Worm (Caenorhabditis elegans): ENCODE results near the gene lgc-21.

lgc-21 gene

DNA sequence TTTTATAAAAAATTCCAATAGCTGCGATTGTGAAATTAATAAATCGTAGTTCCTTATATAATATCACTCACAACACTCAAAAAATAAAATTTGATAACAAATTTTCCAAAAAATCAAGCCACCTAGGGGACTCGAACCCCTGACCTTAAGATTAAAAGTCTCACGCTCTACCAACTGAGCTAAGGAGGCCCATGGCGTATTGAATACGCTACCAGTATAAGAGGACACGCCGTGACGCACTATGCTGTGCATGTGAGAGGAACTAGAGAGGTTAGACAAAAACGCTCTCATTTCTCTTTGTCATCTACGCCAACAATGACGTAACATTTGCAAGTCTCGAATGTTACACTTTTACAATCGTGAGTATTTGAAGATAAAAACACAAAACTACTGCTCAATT lies 4.0 kb downstream of the lgc-21 start (continued):
- peak; percentile 83 for TF ChIP-seq lir-3 (tag; optimal IDR thresholded peaks at IDR 0.05; ENCODE audit: poor library complexity)
- TF ChIP-seq nhr-20 (tag; optimal IDR thresholded peaks at IDR 0.05), result peak; percentile 90
- TF ChIP-seq ceh-82 (tag; optimal IDR thresholded peaks at IDR 0.05), result peak; percentile 62 to 83 (median 81)
- peak; percentile 36 for TF ChIP-seq C04F5.9 (tag; optimal IDR thresholded peaks at IDR 0.05)
- TF ChIP-seq C16A3.4 (tag; optimal IDR thresholded peaks at IDR 0.05), result peak; percentile 91
- TF ChIP-seq nhr-71 (tag; optimal IDR thresholded peaks at IDR 0.05), result peak; percentile 94
- no peak for TF ChIP-seq hlh-17 (GFP tag; optimal IDR thresholded peaks at IDR 0.05; ENCODE audit: borderline replicate concordance)
- TF ChIP-seq tlp-1 (tag; optimal IDR thresholded peaks at IDR 0.05), result no peak
- TF ChIP-seq egl-13 (tag; optimal IDR thresholded peaks at IDR 0.05), result peak; percentile 81
- no peak for TF ChIP-seq Y116A8C.19 (tag; optimal IDR thresholded peaks at IDR 0.05; ENCODE audit: borderline replicate concordance)
- no peak for TF ChIP-seq pag-3 (tag; optimal IDR thresholded peaks at IDR 0.05; ENCODE audit: borderline replicate concordance, insufficient read depth)
- peak; percentile 87 for TF ChIP-seq nhr-90 (tag; optimal IDR thresholded peaks at IDR 0.05; ENCODE audit: poor library complexity)
- TF ChIP-seq ama-1 (optimal IDR thresholded peaks at IDR 0.05), result peak; percentile 78
- peak; percentile 82 for TF ChIP-seq fkh-8 (tag; optimal IDR thresholded peaks at IDR 0.05)
- TF ChIP-seq ceh-8 (GFP tag; optimal IDR thresholded peaks at IDR 0.05), result peak; percentile 83
- peak; percentile 82 for TF ChIP-seq ztf-4 (tag; optimal IDR thresholded peaks at IDR 0.05)
- TF ChIP-seq F16B12.6 (tag; optimal IDR thresholded peaks at IDR 0.05), result peak; percentile 4
- peak; percentile 39 for TF ChIP-seq blmp-1 (tag; optimal IDR thresholded peaks at IDR 0.05)
- TF ChIP-seq unc-98 (GFP tag; IDR thresholded peaks at IDR 0.05), result peak; percentile 63
- peak; percentile 66 for TF ChIP-seq ceh-88 (GFP tag; IDR thresholded peaks at IDR 0.05)
- peak; percentile 82 to 85 for TF ChIP-seq lsy-2 (tag; optimal IDR thresholded peaks at IDR 0.05)
- TF ChIP-seq nhr-28 (tag; optimal IDR thresholded peaks at IDR 0.05), result no peak
- TF ChIP-seq nhr-47 (tag; optimal IDR thresholded peaks at IDR 0.05), result peak; percentile 90
- TF ChIP-seq hlh-4 (tag; optimal IDR thresholded peaks at IDR 0.05), result no peak
- peak; percentile 74 for TF ChIP-seq jun-1 (tag; optimal IDR thresholded peaks at IDR 0.05)
- no peak for TF ChIP-seq alr-1 (tag; optimal IDR thresholded peaks at IDR 0.05; ENCODE audit: borderline replicate concordance)
- TF ChIP-seq nhr-237 (tag; optimal IDR thresholded peaks at IDR 0.05), result peak; percentile 42
- peak; percentile 94 for TF ChIP-seq dsc-1 (tag; optimal IDR thresholded peaks at IDR 0.05)
- TF ChIP-seq ces-1 (GFP tag; optimal IDR thresholded peaks at IDR 0.05), result no peak
- peak; percentile 93 for TF ChIP-seq unc-130 (tag; optimal IDR thresholded peaks at IDR 0.05)
- peak; percentile 55 for TF ChIP-seq zip-4 (GFP tag; optimal IDR thresholded peaks at IDR 0.05)
- peak; percentile 50 for TF ChIP-seq lin-39 (tag; optimal IDR thresholded peaks at IDR 0.05)
- TF ChIP-seq ets-5 (GFP tag; IDR thresholded peaks at IDR 0.05), result no peak
- peak; percentile 91 for TF ChIP-seq nhr-19 (GFP tag; conservative IDR thresholded peaks at IDR 0.05)
- TF ChIP-seq nhr-85 (tag), result peak; percentile 78
- peak; percentile 92 for TF ChIP-seq rnt-1 (tag; optimal IDR thresholded peaks at IDR 0.05)
- TF ChIP-seq irx-1 (tag; optimal IDR thresholded peaks at IDR 0.05), result peak; percentile 82
- peak; percentile 58 for TF ChIP-seq hpl-2 (GFP tag; optimal IDR thresholded peaks at IDR 0.05)
- no peak for TF ChIP-seq C34B4.2 (tag; optimal IDR thresholded peaks at IDR 0.05)
- peak; percentile 42; the same call in 1 of the 2 replicates for TF ChIP-seq grh-1 (GFP tag; IDR thresholded peaks at IDR 0.05)
- no peak for TF ChIP-seq nhr-76 (tag; optimal IDR thresholded peaks at IDR 0.05)
- no peak for TF ChIP-seq ceh-90 (tag; optimal IDR thresholded peaks at IDR 0.05)
- TF ChIP-seq mdl-1 (tag; optimal IDR thresholded peaks at IDR 0.05), result peak in 1 of 2 experiments; percentile 90
- peak; percentile 87 for TF ChIP-seq fos-1 (tag; optimal IDR thresholded peaks at IDR 0.05)
- TF ChIP-seq lin-35 (GFP tag; optimal IDR thresholded peaks at IDR 0.05), result peak; percentile 64 to 83
- TF ChIP-seq swsn-7 (tag; optimal IDR thresholded peaks at IDR 0.05), result peak; percentile 91
- no peak for TF ChIP-seq nhr-12 (tag; optimal IDR thresholded peaks at IDR 0.05)
- TF ChIP-seq fkh-4 (tag; optimal IDR thresholded peaks at IDR 0.05; ENCODE audit: borderline replicate concordance), result no peak
- no peak for TF ChIP-seq ceh-63 (GFP tag; optimal IDR thresholded peaks at IDR 0.05)
- TF ChIP-seq snu-23 (GFP tag; optimal IDR thresholded peaks at IDR 0.05), result peak; percentile 96
- peak; percentile 76 for TF ChIP-seq elt-2 (tag; optimal IDR thresholded peaks at IDR 0.05)
- TF ChIP-seq efl-3 (GFP tag; optimal IDR thresholded peaks at IDR 0.05), result peak; percentile 5
